Worm (Caenorhabditis elegans) whole organism, late embryonic: ENCODE data around the gene C18F10.7.

ENCODE experiments used
- F13H6.1 ChIP-seq: sonication (generic microtip); optimal IDR thresholded peaks from 2 replicates; lab custom pipeline; 2016; ENCODE audit warnings: missing genetic modification characterization, missing compliant biosample characterization
- Y22D7AL.16 ChIP-seq: sonication (generic microtip); optimal IDR thresholded peaks from 2 replicates; lab custom pipeline; 2016; ENCODE audit warnings: missing genetic modification characterization, missing compliant biosample characterization
- ahr-1 ChIP-seq: sonication (generic microtip); optimal IDR thresholded peaks from 2 replicates; lab custom pipeline; 2016; ENCODE audit warnings: missing genetic modification characterization, missing compliant biosample characterization
- ama-1 ChIP-seq: fragments of 150-350 bp; optimal IDR thresholded peaks from 2 replicates; lab custom pipeline; 2014
- ceh-14 ChIP-seq: sonication (generic microtip); optimal IDR thresholded peaks from 2 replicates; lab custom pipeline; 2016; ENCODE audit warnings: missing genotype, missing genetic modification characterization, missing compliant biosample characterization
- ceh-2 ChIP-seq: sonication (generic microtip); optimal IDR thresholded peaks from 2 replicates; lab custom pipeline; 2016; ENCODE audit warnings: missing genotype, missing genetic modification characterization, missing compliant biosample characterization
- ceh-24 ChIP-seq: sonication (generic microtip); optimal IDR thresholded peaks from 2 replicates; lab custom pipeline; 2016; ENCODE audit warnings: mild to moderate bottlenecking, missing genetic modification characterization, missing compliant biosample characterization
- ceh-30 ChIP-seq: fragments of 150-350 bp; optimal IDR thresholded peaks from 2 replicates; lab custom pipeline; 2014; ENCODE audit warnings: missing biosample characterization, missing genetic modification characterization
- ceh-31 ChIP-seq: sonication (generic microtip); optimal IDR thresholded peaks from 2 replicates; lab custom pipeline; 2016; ENCODE audit warnings: missing genetic modification characterization, missing compliant biosample characterization
- ceh-45 ChIP-seq: fragments of 200-800 bp; sonication (Bioruptor generic); IDR thresholded peaks from 2 replicates; pipeline ENCODE4 v1.3.6; 2022; ENCODE audit warnings: missing genetic modification reagents, missing genetic modification characterization, missing compliant biosample characterization
- ceh-48 ChIP-seq: sonication (generic microtip); optimal IDR thresholded peaks from 2 replicates; lab custom pipeline; 2016; ENCODE audit warnings: missing genetic modification characterization, inconsistent platforms, missing compliant biosample characterization
- che-1 ChIP-seq: sonication (generic microtip); optimal IDR thresholded peaks from 2 replicates; lab custom pipeline; 2016; ENCODE audit warnings: mild to moderate bottlenecking, missing genetic modification characterization, missing compliant biosample characterization
- fkh-10 ChIP-seq: fragments of 150-350 bp; optimal IDR thresholded peaks from 2 replicates; lab custom pipeline; 2014; ENCODE audit warnings: missing biosample characterization, missing genetic modification reagents, missing genetic modification characterization
- fkh-6 ChIP-seq: sonication (generic microtip); optimal IDR thresholded peaks from 2 replicates; lab custom pipeline; 2016; ENCODE audit warnings: missing genetic modification characterization, missing compliant biosample characterization
- hlh-13 ChIP-seq: fragments of 200-800 bp; sonication (Bioruptor generic); optimal IDR thresholded peaks from 2 replicates; lab custom pipeline; 2018; ENCODE audit warnings: mild to moderate bottlenecking, missing genetic modification characterization, missing compliant biosample characterization
- hlh-15 ChIP-seq: sonication (generic microtip); optimal IDR thresholded peaks from 2 replicates; lab custom pipeline; 2016; ENCODE audit warnings: missing genetic modification characterization, missing compliant biosample characterization
- hlh-6 ChIP-seq: sonication (generic microtip); optimal IDR thresholded peaks from 2 replicates; lab custom pipeline; 2016; ENCODE audit warnings: missing genotype, missing genetic modification characterization, missing compliant biosample characterization
- lim-6 ChIP-seq: sonication (generic microtip); optimal IDR thresholded peaks from 2 replicates; lab custom pipeline; 2016; ENCODE audit warnings: missing genetic modification characterization, missing compliant biosample characterization
- nhr-11 ChIP-seq: fragments of 150-350 bp; optimal IDR thresholded peaks from 2 replicates; lab custom pipeline; 2014; ENCODE audit warnings: missing biosample characterization, missing genetic modification characterization
- npax-4 ChIP-seq: sonication (generic microtip); optimal IDR thresholded peaks from 2 replicates; lab custom pipeline; 2016; ENCODE audit warnings: missing genetic modification characterization, missing compliant biosample characterization
- odd-2 ChIP-seq: sonication (generic microtip); optimal IDR thresholded peaks from 2 replicates; lab custom pipeline; 2017; ENCODE audit warnings: antibody characterized with exemption, mild to moderate bottlenecking, missing genetic modification characterization, missing compliant biosample characterization
- pag-3 ChIP-seq: sonication (generic microtip); optimal IDR thresholded peaks from 2 replicates; lab custom pipeline; 2016; ENCODE audit warnings: missing compliant biosample characterization, missing genetic modification characterization, borderline replicate concordance
- pax-1 ChIP-seq: fragments of 150-350 bp; optimal IDR thresholded peaks from 2 replicates; lab custom pipeline; 2014; ENCODE audit warnings: missing biosample characterization, missing genetic modification characterization
- pqm-1 ChIP-seq: sonication (generic microtip); optimal IDR thresholded peaks from 2 replicates; lab custom pipeline; 2016; ENCODE audit warnings: missing genetic modification characterization, missing compliant biosample characterization
- ref-2 ChIP-seq: sonication (generic microtip); optimal IDR thresholded peaks from 2 replicates; lab custom pipeline; 2016; ENCODE audit warnings: missing genetic modification characterization, missing compliant biosample characterization
- rnt-1 ChIP-seq: sonication (generic microtip); optimal IDR thresholded peaks from 2 replicates; lab custom pipeline; 2016; ENCODE audit warnings: missing genetic modification characterization, missing compliant biosample characterization
- sdc-2 ChIP-seq: sonication (generic microtip); optimal IDR thresholded peaks from 2 replicates; lab custom pipeline; 2016; ENCODE audit warnings: missing genotype, missing genetic modification characterization, missing compliant biosample characterization
- sox-2 ChIP-seq: fragments of 200-800 bp; sonication (Bioruptor generic); IDR thresholded peaks from 2 replicates; pipeline ENCODE4 v1.3.6; 2022; ENCODE audit warnings: missing genetic modification reagents, missing genetic modification characterization, missing compliant biosample characterization
- sox-4 ChIP-seq: sonication (generic microtip); optimal IDR thresholded peaks from 2 replicates; lab custom pipeline; 2017; ENCODE audit warnings: mild to moderate bottlenecking, missing genetic modification characterization, inconsistent platforms, missing compliant biosample characterization
- syd-9 ChIP-seq: sonication (generic microtip); optimal IDR thresholded peaks from 2 replicates; lab custom pipeline; 2016; ENCODE audit warnings: mild to moderate bottlenecking, missing genetic modification characterization, moderate library complexity, missing compliant biosample characterization
- tbx-7 ChIP-seq: sonication (generic microtip); optimal IDR thresholded peaks from 2 replicates; lab custom pipeline; 2016; ENCODE audit warnings: missing genotype, missing genetic modification characterization, missing compliant biosample characterization
- unc-3 ChIP-seq, 2 experiments: fragments of 200-800 bp in 1 of 2; sonication (Bioruptor generic) in 1 of 2; sonication (generic microtip) in 1 of 2; conservative IDR thresholded peaks in 1 of 2; optimal IDR thresholded peaks in 1 of 2; 2 replicates each; pipeline versions ENCODE4 v1.3.6 to Lab custom; 2016 to 2022; ENCODE audit warnings: missing compliant biosample characterization in 2 of 2, missing genetic modification characterization in 2 of 2, missing genetic modification reagents in 1 of 2
- unc-42 ChIP-seq: sonication (generic microtip); optimal IDR thresholded peaks from 2 replicates; lab custom pipeline; 2016; ENCODE audit warnings: missing genotype, missing genetic modification characterization, missing compliant biosample characterization
- ztf-16 ChIP-seq: sonication (generic microtip); optimal IDR thresholded peaks from 2 replicates; lab custom pipeline; 2017; ENCODE audit warnings: missing genetic modification characterization, missing compliant biosample characterization

The C18F10.7 gene

ce11 chrIII:6272868-6273267 lies 5.3 kb downstream of the C18F10.7 start, which contains the start of gene C18F10.2:
Gene C18F10.2 (plus strand): TSS chrIII:6273168.
- TF ChIP-seq ceh-24 (tag; lab: Kevin White, UChicago) (no peak), lim-6 (tag; lab: Kevin White, UChicago) (no peak), sox-2 (GFP tag; lab: Robert Waterston, UW) (no peak)
- TF ChIP-seq, all 69 proteins: peak for 0

ce11 chrIII:6270277-6270676 lies 7.9 kb downstream of the C18F10.7 start, which contains the start of gene srg-3:
Gene srg-3 (minus strand): TSS chrIII:6270377.
- TF ChIP-seq ceh-14 (tag; lab: Kevin White, UChicago) (no peak), ztf-16 (tag; lab: Kevin White, UChicago) (no peak), pag-3 (tag; lab: Kevin White, UChicago) (no peak), sdc-2 (tag; lab: Kevin White, UChicago) (no peak), lim-6 (tag; lab: Kevin White, UChicago) (no peak), ahr-1 (no peak), ceh-45 (no peak), ceh-31 (tag; lab: Kevin White, UChicago) (no peak), unc-3 (GFP tag; conservative IDR thresholded peaks at IDR 0.05; lab: Robert Waterston, UW) (no peak), unc-3 (tag; optimal IDR thresholded peaks at IDR 0.05; lab: Kevin White, UChicago) (no peak), sox-4 (tag; lab: Kevin White, UChicago) (no peak), unc-42 (no peak)
- TF ChIP-seq, all 69 proteins: peak for 0

- TF ChIP-seq che-1 (no peak), odd-2 (tag; lab: Kevin White, UChicago) (no peak), tbx-7 (tag; lab: Kevin White, UChicago) (no peak), hlh-15 (tag; lab: Kevin White, UChicago) (no peak), npax-4 (tag; lab: Kevin White, UChicago) (no peak), F13H6.1 (no peak), pax-1 (no peak), hlh-13 (no peak), sox-2 (GFP tag; lab: Robert Waterston, UW) (no peak), ref-2 (tag; lab: Kevin White, UChicago) (no peak), ceh-48 (no peak), unc-3 (GFP tag; conservative IDR thresholded peaks at IDR 0.05; lab: Robert Waterston, UW) (no peak), unc-3 (tag; optimal IDR thresholded peaks at IDR 0.05; lab: Kevin White, UChicago) (no peak), fkh-10 (GFP tag; lab: Kevin White, UChicago) (no peak)
Measured at ce11 chrIII:6268061-6268460, 10.1 kb downstream of the C18F10.7 start, which contains the start of gene srg-7. Gene srg-7 (minus strand): TSS chrIII:6268161.

- TF ChIP-seq ref-2 (tag; lab: Kevin White, UChicago): no peak
- no peak for TF ChIP-seq sox-4 (tag; lab: Kevin White, UChicago)
Measured at ce11 chrIII:6265911-6266310, 12.2 kb downstream of the C18F10.7 start, which contains the start of gene srg-6. Gene srg-6 (minus strand): TSS chrIII:6266011.

ce11 chrIII:6264447-6264846 lies 13.7 kb downstream of the C18F10.7 start, which contains the start of gene srg-5:
Gene srg-5 (minus strand): TSS chrIII:6264547.
- TF ChIP-seq ceh-30 (no peak), rnt-1 (tag; lab: Kevin White, UChicago) (no peak), fkh-10 (GFP tag; lab: Kevin White, UChicago) (no peak), ceh-2 (tag; lab: Kevin White, UChicago) (no peak), hlh-6 (no peak), npax-4 (tag; lab: Kevin White, UChicago) (no peak), pqm-1 (tag; lab: Kevin White, UChicago) (no peak), syd-9 (tag; lab: Kevin White, UChicago) (no peak), ahr-1 (no peak), nhr-11 (tag; lab: Kevin White, UChicago) (no peak), ama-1 (lab: Kevin White, UChicago) (no peak), Y22D7AL.16 (tag; lab: Kevin White, UChicago) (no peak), odd-2 (tag; lab: Kevin White, UChicago) (no peak), fkh-6 (tag; lab: Kevin White, UChicago) (no peak)
- TF ChIP-seq, all 69 proteins: peak for 0
